Fruit fly (Drosophila melanogaster) whole organism, embryonic: ENCODE data around the gene Arp3.

ENCODE experiments used
- Aef1 ChIP-seq: fragments of 200-800 bp; sonication (Bioruptor generic); IDR thresholded peaks from 3 replicates; pipeline ENCODE4 v1.3.6; 2022; ENCODE audit warnings: missing biosample characterization, missing genetic modification characterization
- Asciz ChIP-seq: fragments of 200-800 bp; sonication (Bioruptor generic); optimal IDR thresholded peaks from 2 replicates; lab custom pipeline; 2017; ENCODE audit warnings: missing biosample characterization, mild to moderate bottlenecking, missing genetic modification characterization, missing genetic modification reagents
- Atf3 ChIP-seq: fragments of 200-800 bp; sonication (Bioruptor generic); optimal IDR thresholded peaks from 3 replicates; lab custom pipeline; 2016; ENCODE audit warnings: missing biosample characterization, missing genetic modification characterization
- Bgb ChIP-seq: fragments of 200-800 bp; sonication (Bioruptor generic); IDR thresholded peaks from 2 replicates; pipeline ENCODE4 v1.3.6; 2022; ENCODE audit warnings: missing biosample characterization, missing genetic modification characterization; ENCODE audit not compliant: partially characterized antibody
- CG10565 ChIP-seq: fragments of 200-800 bp; sonication (Bioruptor generic); optimal IDR thresholded peaks from 3 replicates; lab custom pipeline; 2016; ENCODE audit warnings: missing biosample characterization, mild to moderate bottlenecking, missing genetic modification characterization
- CG11398 ChIP-seq: fragments of 200-800 bp; sonication (Bioruptor generic); optimal IDR thresholded peaks from 2 replicates; lab custom pipeline; 2016; ENCODE audit warnings: missing biosample characterization, missing genetic modification characterization
- CG12155 ChIP-seq: fragments of 200-800 bp; sonication (Bioruptor generic); optimal IDR thresholded peaks from 3 replicates; lab custom pipeline; 2016; ENCODE audit warnings: missing biosample characterization, missing genetic modification characterization
- CG12391 ChIP-seq: fragments of 200-800 bp; sonication (Bioruptor generic); optimal IDR thresholded peaks from 3 replicates; lab custom pipeline; 2018; ENCODE audit warnings: missing biosample characterization, mild to moderate bottlenecking, missing genetic modification characterization, moderate library complexity
- CG12942 ChIP-seq: fragments of 200-800 bp; sonication (Bioruptor generic); optimal IDR thresholded peaks from 3 replicates; lab custom pipeline; 2016; ENCODE audit warnings: missing biosample characterization, missing genetic modification characterization
- CG14710 ChIP-seq: fragments of 200-800 bp; sonication (Bioruptor generic); optimal IDR thresholded peaks from 3 replicates; lab custom pipeline; 2019; ENCODE audit warnings: missing biosample characterization, mild to moderate bottlenecking, missing genetic modification characterization, moderate library complexity
- CG17359 ChIP-seq: fragments of 200-800 bp; sonication (Bioruptor generic); optimal IDR thresholded peaks from 3 replicates; lab custom pipeline; 2018; ENCODE audit warnings: missing biosample characterization, mild to moderate bottlenecking, missing genetic modification characterization, moderate library complexity
- CG3281 ChIP-seq: fragments of 200-800 bp; sonication (Bioruptor generic); optimal IDR thresholded peaks from 3 replicates; lab custom pipeline; 2017; ENCODE audit warnings: missing biosample characterization, mild to moderate bottlenecking, missing genetic modification characterization
- CG3847 ChIP-seq: fragments of 200-800 bp; sonication (Bioruptor generic); IDR thresholded peaks from 2 replicates; pipeline ENCODE4 v1.3.6; 2022; ENCODE audit warnings: missing biosample characterization, missing genetic modification characterization
- CG43689 ChIP-seq: fragments of 200-800 bp; sonication (Bioruptor generic); IDR thresholded peaks from 2 replicates; pipeline ENCODE4 v1.3.6; 2022; ENCODE audit warnings: missing biosample characterization, missing genetic modification characterization
- CG4424 ChIP-seq: fragments of 200-800 bp; sonication (Bioruptor generic); optimal IDR thresholded peaks from 3 replicates; lab custom pipeline; 2016; ENCODE audit warnings: missing biosample characterization, missing genetic modification characterization
- CG6854 ChIP-seq: fragments of 200-800 bp; sonication (Bioruptor generic); optimal IDR thresholded peaks from 3 replicates; lab custom pipeline; 2017; ENCODE audit warnings: missing biosample characterization, mild to moderate bottlenecking, missing genetic modification characterization
- CG7839 ChIP-seq: fragments of 200-800 bp; sonication (Bioruptor generic); optimal IDR thresholded peaks from 3 replicates; lab custom pipeline; 2018; ENCODE audit warnings: missing biosample characterization, mild to moderate bottlenecking, missing genetic modification characterization, moderate library complexity
- CG8924 ChIP-seq: fragments of 200-800 bp; optimal IDR thresholded peaks from 3 replicates; lab custom pipeline; 2019; ENCODE audit warnings: missing biosample characterization, mild to moderate bottlenecking, missing genetic modification characterization, moderate library complexity
- Camta ChIP-seq: fragments of 200-800 bp; sonication (Bioruptor generic); optimal IDR thresholded peaks from 2 replicates; lab custom pipeline; 2016; ENCODE audit warnings: missing biosample characterization, missing genetic modification characterization
- D ChIP-seq, 2 experiments: fragments of 200-800 bp in 1 of 2; fragments of >200 bp in 1 of 2; sonication (Bioruptor generic) in 1 of 2; optimal IDR thresholded peaks; 2 replicates in 1 of 2; 3 replicates in 1 of 2; lab custom pipeline; 2017; ENCODE audit warnings: mild to moderate bottlenecking in 1 of 2, missing biosample characterization in 1 of 2, missing genetic modification characterization in 1 of 2, missing genetic modification reagents in 1 of 2
- D19B ChIP-seq: fragments of 200-800 bp; sonication (Bioruptor generic); optimal IDR thresholded peaks from 2 replicates; lab custom pipeline; 2017; ENCODE audit warnings: missing biosample characterization, mild to moderate bottlenecking, missing genetic modification characterization
- Dip3 ChIP-seq: fragments of 200-800 bp; sonication (Bioruptor generic); optimal IDR thresholded peaks from 3 replicates; lab custom pipeline; 2016; ENCODE audit warnings: missing biosample characterization, missing genetic modification characterization
- Fer3 ChIP-seq: fragments of 200-800 bp; sonication (Bioruptor generic); optimal IDR thresholded peaks from 2 replicates; lab custom pipeline; 2018; ENCODE audit warnings: missing biosample characterization, mild to moderate bottlenecking, missing genetic modification characterization, moderate library complexity
- Lhr ChIP-seq: fragments of 200-800 bp; sonication (Bioruptor generic); optimal IDR thresholded peaks from 3 replicates; lab custom pipeline; 2017; ENCODE audit warnings: mild to moderate bottlenecking, missing biosample characterization, missing genetic modification reagents, missing genetic modification characterization
- Med ChIP-seq: fragments of 200-800 bp; sonication (Bioruptor generic); peaks from one replicate; lab custom pipeline; 2016; ENCODE audit warnings: missing biosample characterization, missing genetic modification characterization, mild to moderate bottlenecking, inconsistent platforms, moderate library complexity
- Meics ChIP-seq: fragments of 200-800 bp; sonication (Bioruptor generic); optimal IDR thresholded peaks from 2 replicates; lab custom pipeline; 2017; ENCODE audit warnings: missing biosample characterization, mild to moderate bottlenecking, missing genetic modification characterization
- Mes4 ChIP-seq: fragments of 200-800 bp; sonication (Bioruptor generic); optimal IDR thresholded peaks from 2 replicates; lab custom pipeline; 2016; ENCODE audit warnings: missing biosample characterization, missing genetic modification characterization
- Nf-YB ChIP-seq: fragments of 200-800 bp; sonication (Bioruptor generic); optimal IDR thresholded peaks from 3 replicates; lab custom pipeline; 2019; ENCODE audit warnings: missing biosample characterization, mild to moderate bottlenecking, missing genetic modification characterization, moderate library complexity
- Six4 ChIP-seq: fragments of 200-800 bp; sonication (Bioruptor generic); optimal IDR thresholded peaks from 2 replicates; lab custom pipeline; 2016; ENCODE audit warnings: missing biosample characterization, missing genetic modification characterization
- TFAM ChIP-seq: fragments of 200-800 bp; sonication (Bioruptor generic); optimal IDR thresholded peaks from 2 replicates; lab custom pipeline; 2017; ENCODE audit warnings: missing biosample characterization, missing genetic modification characterization, inconsistent platforms
- Taf1 ChIP-seq: fragments of 200-800 bp; sonication (Bioruptor generic); IDR thresholded peaks from 2 replicates; pipeline ENCODE4 v1.3.6; 2022; ENCODE audit warnings: missing biosample characterization, missing genetic modification characterization
- YL-1 ChIP-seq: fragments of 200-800 bp; sonication (Bioruptor generic); optimal IDR thresholded peaks from 3 replicates; lab custom pipeline; 2017; ENCODE audit warnings: missing biosample characterization, mild to moderate bottlenecking, missing genetic modification characterization
- amos ChIP-seq: fragments of 200-800 bp; sonication (Bioruptor generic); IDR thresholded peaks from 2 replicates; pipeline ENCODE4 v1.3.6; 2022; ENCODE audit warnings: missing biosample characterization, missing genetic modification characterization; ENCODE audit not compliant: partially characterized antibody
- ara ChIP-seq: fragments of 200-800 bp; sonication (Bioruptor generic); IDR thresholded peaks from 2 replicates; pipeline ENCODE4 v1.3.6; 2022; ENCODE audit warnings: missing biosample characterization, missing genetic modification characterization
- bsh ChIP-seq, 2 experiments: fragments of 200-800 bp; sonication (Bioruptor generic); optimal IDR thresholded peaks; 2 replicates each; lab custom pipeline; 2017 to 2018; ENCODE audit warnings: mild to moderate bottlenecking in 2 of 2, missing biosample characterization in 2 of 2, missing genetic modification characterization in 2 of 2, moderate library complexity in 1 of 2
- cato ChIP-seq: fragments of 200-800 bp; sonication (Bioruptor generic); optimal IDR thresholded peaks from 2 replicates; lab custom pipeline; 2016; ENCODE audit warnings: missing biosample characterization, missing genetic modification characterization, borderline replicate concordance
- cg ChIP-seq: fragments of 200-800 bp; sonication (Bioruptor generic); optimal IDR thresholded peaks from 3 replicates; lab custom pipeline; 2019; ENCODE audit warnings: missing biosample characterization, mild to moderate bottlenecking, missing genetic modification characterization, moderate library complexity
- chif ChIP-seq, 2 experiments: fragments of 200-800 bp; sonication (Bioruptor generic); optimal IDR thresholded peaks; 3 replicates each; lab custom pipeline; 2016; ENCODE audit warnings: missing biosample characterization in 2 of 2, missing genetic modification characterization in 2 of 2
- dimm ChIP-seq: fragments of 200-800 bp; sonication (Bioruptor generic); IDR thresholded peaks from 2 replicates; pipeline ENCODE4 v1.3.6; 2022; ENCODE audit warnings: missing biosample characterization, missing genetic modification characterization
- fru ChIP-seq: fragments of >200 bp; optimal IDR thresholded peaks from 2 replicates; lab custom pipeline; 2017
- ind ChIP-seq: fragments of 200-800 bp; sonication (Bioruptor generic); optimal IDR thresholded peaks from 3 replicates; lab custom pipeline; 2016; ENCODE audit warnings: missing biosample characterization, missing genetic modification characterization
- lbe ChIP-seq: fragments of 200-800 bp; sonication (Bioruptor generic); optimal IDR thresholded peaks from 2 replicates; lab custom pipeline; 2016; ENCODE audit warnings: missing biosample characterization, mild to moderate bottlenecking, missing genetic modification characterization
- lmd ChIP-seq: fragments of 200-800 bp; sonication (Bioruptor generic); IDR thresholded peaks from 2 replicates; pipeline ENCODE4 v1.3.6; 2022; ENCODE audit warnings: missing biosample characterization, missing genetic modification characterization
- pho ChIP-seq: fragments of 200-800 bp; sonication (Bioruptor generic); optimal IDR thresholded peaks from 2 replicates; lab custom pipeline; 2016; ENCODE audit warnings: missing biosample characterization, missing genetic modification characterization
- pum ChIP-seq: fragments of 200-800 bp; sonication (Bioruptor generic); optimal IDR thresholded peaks from 2 replicates; lab custom pipeline; 2016; ENCODE audit warnings: missing biosample characterization, missing genetic modification characterization
- repo ChIP-seq: fragments of 200-800 bp; sonication (Bioruptor generic); optimal IDR thresholded peaks from 2 replicates; lab custom pipeline; 2016; ENCODE audit warnings: missing biosample characterization, missing genetic modification characterization
- sima ChIP-seq: fragments of 200-800 bp; sonication (Bioruptor generic); optimal IDR thresholded peaks from 2 replicates; lab custom pipeline; 2016; ENCODE audit warnings: missing biosample characterization, missing genetic modification characterization
- sob ChIP-seq: fragments of 200-800 bp; sonication (Bioruptor generic); IDR thresholded peaks from 2 replicates; pipeline ENCODE4 v1.3.6; 2022; ENCODE audit warnings: missing biosample characterization, missing genetic modification characterization
- vfl ChIP-seq: fragments of 200-800 bp; sonication (Bioruptor generic); optimal IDR thresholded peaks from 2 replicates; lab custom pipeline; 2016; ENCODE audit warnings: missing biosample characterization, missing genetic modification characterization
- zfh1 ChIP-seq: fragments of 200-800 bp; sonication (Bioruptor generic); IDR thresholded peaks from 3 replicates; pipeline ENCODE4 v1.3.6; 2022; ENCODE audit warnings: missing biosample characterization, missing genetic modification characterization

Arp3 gene

dm6 chr3L:8096106-8096558 is 19.6 kb downstream of the Arp3 start (continued):
- TF ChIP-seq amos (no peak), CG14710 (tag; lab: Kevin White, UChicago) (peak; percentile 45), bsh (GFP tag; optimal IDR thresholded peaks at IDR 0.05; lab: Kevin White, UChicago) (peak; percentile 74 to 78), Fer3 (tag; lab: Kevin White, UChicago) (peak; percentile 98), CG17359 (tag; lab: Kevin White, UChicago) (peak; percentile 91), TFAM (no peak), CG12391 (tag; lab: Kevin White, UChicago) (peak; percentile 95), Taf1 (peak; percentile 88), D (optimal IDR thresholded peaks at IDR 0.05; lab: Kevin White, UChicago) (no peak), D (GFP tag; optimal IDR thresholded peaks at IDR 0.05; lab: Kevin White, UChicago) (peak; percentile 78), fru (lab: Kevin White, UChicago) (no peak), lmd (GFP tag; lab: Robert Waterston, UW) (peak; percentile 97), CG43689 (GFP tag; lab: Robert Waterston, UW) (peak; percentile 87), CG7839 (peak; percentile 97), CG12155 (peak; percentile 94), CG3281 (GFP tag; lab: Kevin White, UChicago) (peak; percentile 97), D19B (peak; percentile 89), dimm (GFP tag; lab: Robert Waterston, UW) (peak; percentile 65), zfh1 (GFP tag; lab: Robert Waterston, UW) (peak; percentile 80; the same call in 2 of the 3 replicates), Asciz (GFP tag; lab: Kevin White, UChicago) (peak; percentile 84), Camta (GFP tag; lab: Kevin White, UChicago) (peak; percentile 65), pho (GFP tag; lab: Kevin White, UChicago) (peak; percentile 86), CG4424 (GFP tag; lab: Kevin White, UChicago) (peak; percentile 88), lbe (GFP tag; lab: Kevin White, UChicago) (peak; percentile 53), Bgb (GFP tag; lab: Robert Waterston, UW) (no peak), sob (GFP tag; lab: Robert Waterston, UW) (peak; percentile 97), Nf-YB (GFP tag; lab: Kevin White, UChicago) (peak; percentile 84), CG6854 (GFP tag; lab: Kevin White, UChicago) (peak; percentile 91), Atf3 (GFP tag; lab: Kevin White, UChicago) (no peak), cato (peak; percentile 82), Meics (peak; percentile 98), chif (GFP tag; optimal IDR thresholded peaks at IDR 0.05; lab: Kevin White, UChicago) (peak; percentile 49 to 70), ara (GFP tag; lab: Robert Waterston, UW) (peak; percentile 69), sima (GFP tag; lab: Kevin White, UChicago) (no peak), repo (GFP tag; lab: Kevin White, UChicago) (peak; percentile 56), cg (no peak), CG10565 (GFP tag; lab: Kevin White, UChicago) (peak; percentile 10), CG3847 (GFP tag; lab: Robert Waterston, UW) (peak; percentile 98), CG8924 (peak; percentile 97), Six4 (GFP tag; lab: Kevin White, UChicago) (peak; percentile 85), Lhr (GFP tag; lab: Kevin White, UChicago) (peak; percentile 37), vfl (peak; percentile 89), Aef1 (GFP tag; lab: Robert Waterston, UW) (peak; percentile 96), Med (GFP tag; lab: Kevin White, UChicago) (peak; percentile 98), Mes4 (GFP tag; lab: Kevin White, UChicago) (no peak), CG12942 (GFP tag; lab: Kevin White, UChicago) (peak; percentile 90), CG11398 (GFP tag; lab: Kevin White, UChicago) (peak; percentile 45), pum (GFP tag; lab: Kevin White, UChicago) (peak; percentile 72), Dip3 (peak; percentile 87), YL-1 (GFP tag; lab: Kevin White, UChicago) (peak; percentile 87), ind (GFP tag; lab: Kevin White, UChicago) (peak; percentile 96)
